Worm (Caenorhabditis elegans): ENCODE data around the gene oops-1.

oops-1 gene

DNA sequence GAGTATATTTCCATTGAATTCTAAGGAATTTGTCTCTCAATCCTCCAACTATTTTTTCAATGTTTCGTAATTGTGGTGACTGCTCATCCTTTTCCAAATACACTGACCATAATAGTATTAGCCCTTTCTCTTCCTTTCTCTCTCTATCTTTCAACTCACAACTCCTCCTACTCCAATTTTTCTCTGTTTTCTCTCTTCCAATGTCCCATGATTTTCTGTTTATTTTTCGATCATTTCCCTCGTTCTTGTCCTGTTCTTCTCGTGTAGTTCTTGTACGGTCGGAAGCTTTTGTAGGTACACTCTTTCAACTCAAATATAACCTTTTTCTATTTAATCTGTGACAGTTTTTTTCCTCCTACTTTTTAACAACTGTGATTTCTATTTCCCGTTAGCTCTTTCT lies 8.1 kb upstream of the oops-1 start (continued):
- TF ChIP-seq unc-30 (tag; optimal IDR thresholded peaks at IDR 0.05) (no peak), ztf-11 (tag; optimal IDR thresholded peaks at IDR 0.05) (no peak), C16A3.4 (tag; optimal IDR thresholded peaks at IDR 0.05) (no peak), tbx-2 (tag; optimal IDR thresholded peaks at IDR 0.05) (peak; percentile 57), ceh-82 (tag; optimal IDR thresholded peaks at IDR 0.05) (no peak), pag-3 (tag; optimal IDR thresholded peaks at IDR 0.05; ENCODE audit: borderline replicate concordance, insufficient read depth) (no peak)

DNA sequence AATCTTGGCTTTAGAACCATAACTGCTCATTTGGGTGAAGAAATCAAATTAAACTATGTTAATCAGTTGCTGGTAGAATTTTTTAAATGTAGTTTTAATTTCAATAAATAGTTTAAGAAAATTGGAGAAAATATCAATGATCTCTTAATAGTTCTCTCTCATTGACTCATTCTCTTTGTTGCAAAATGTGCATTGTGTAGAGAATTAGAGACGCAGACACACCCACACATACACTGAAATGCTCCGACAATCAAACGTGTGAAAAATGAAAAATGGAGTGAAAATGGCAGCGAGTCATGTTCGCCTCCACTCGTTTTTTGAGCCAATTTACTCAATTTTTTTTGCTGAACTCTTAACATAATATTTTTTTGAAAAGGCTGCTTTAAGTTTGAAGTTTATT lies 7.0 kb upstream of the oops-1 start:
- no peak for TF ChIP-seq efl-1 (optimal IDR thresholded peaks at IDR 0.05)
- peak in 1 of 2 experiments; percentile 41 for TF ChIP-seq efl-1 (GFP tag; optimal IDR thresholded peaks at IDR 0.05 in 1 of 2)
- TF ChIP-seq lin-14 (GFP tag; optimal IDR thresholded peaks at IDR 0.05) = peak; percentile 14
- no peak for TF ChIP-seq nhr-71 (tag; optimal IDR thresholded peaks at IDR 0.05)
- TF ChIP-seq dsc-1 (tag; optimal IDR thresholded peaks at IDR 0.05) = no peak
- peak; percentile 33 for TF ChIP-seq nhr-85 (tag)

DNA sequence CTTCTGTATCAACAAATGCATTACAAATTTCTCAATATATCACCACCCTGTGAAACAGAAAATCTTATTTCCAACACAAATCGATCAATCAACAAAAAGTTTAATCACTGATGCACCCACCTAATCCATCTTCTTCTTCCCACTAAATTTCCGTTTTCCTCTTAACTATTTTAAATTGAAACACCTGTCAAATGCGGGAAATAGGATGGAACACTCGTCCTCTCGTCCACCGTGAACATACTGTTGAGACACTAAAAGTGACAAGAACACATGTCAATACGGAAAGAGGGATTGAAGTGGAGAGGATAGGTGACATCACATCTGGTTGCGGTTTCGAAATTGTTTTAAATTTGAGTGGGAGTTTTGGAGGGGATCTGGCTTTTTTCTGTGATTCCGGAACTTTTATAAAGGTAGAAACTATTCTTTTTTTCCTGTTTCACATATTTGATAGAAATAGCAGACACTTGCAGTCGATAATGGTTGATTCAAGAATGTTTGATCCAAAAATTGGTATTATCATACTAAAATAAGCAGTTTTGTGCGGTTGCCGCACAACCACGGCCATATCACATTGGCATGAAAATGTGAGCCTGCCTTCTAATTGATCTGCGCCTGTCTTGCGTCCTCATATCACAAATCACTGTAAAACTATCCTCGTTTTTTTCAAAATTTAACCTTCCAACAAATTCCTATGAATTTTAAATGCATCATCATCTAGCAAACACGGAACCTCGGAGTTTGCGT lies 6.3 kb upstream of the oops-1 start:
- TF ChIP-seq dsc-1 (tag; optimal IDR thresholded peaks at IDR 0.05) (peak; percentile 48), lir-3 (tag; optimal IDR thresholded peaks at IDR 0.05; ENCODE audit: poor library complexity) (no peak), mep-1 (tag; optimal IDR thresholded peaks at IDR 0.05) (peak; percentile 2), blmp-1 (tag; optimal IDR thresholded peaks at IDR 0.05) (peak; percentile 2), nhr-71 (tag; optimal IDR thresholded peaks at IDR 0.05) (no peak), lin-14 (GFP tag; optimal IDR thresholded peaks at IDR 0.05) (peak; percentile 33), unc-98 (GFP tag; IDR thresholded peaks at IDR 0.05) (no peak), nhr-85 (tag) (no peak), xbp-1 (tag; optimal IDR thresholded peaks at IDR 0.05) (no peak), sox-4 (tag; optimal IDR thresholded peaks at IDR 0.05) (no peak), lin-35 (GFP tag; optimal IDR thresholded peaks at IDR 0.05) (no peak), lin-13 (GFP tag; optimal IDR thresholded peaks at IDR 0.05) (no peak), elt-2 (tag; optimal IDR thresholded peaks at IDR 0.05) (no peak), fkh-8 (tag; optimal IDR thresholded peaks at IDR 0.05) (no peak), sup-37 (GFP tag; optimal IDR thresholded peaks at IDR 0.05) (no peak), nhr-11 (tag; optimal IDR thresholded peaks at IDR 0.05) (no peak), nhr-77 (tag; optimal IDR thresholded peaks at IDR 0.05) (no peak)

DNA sequence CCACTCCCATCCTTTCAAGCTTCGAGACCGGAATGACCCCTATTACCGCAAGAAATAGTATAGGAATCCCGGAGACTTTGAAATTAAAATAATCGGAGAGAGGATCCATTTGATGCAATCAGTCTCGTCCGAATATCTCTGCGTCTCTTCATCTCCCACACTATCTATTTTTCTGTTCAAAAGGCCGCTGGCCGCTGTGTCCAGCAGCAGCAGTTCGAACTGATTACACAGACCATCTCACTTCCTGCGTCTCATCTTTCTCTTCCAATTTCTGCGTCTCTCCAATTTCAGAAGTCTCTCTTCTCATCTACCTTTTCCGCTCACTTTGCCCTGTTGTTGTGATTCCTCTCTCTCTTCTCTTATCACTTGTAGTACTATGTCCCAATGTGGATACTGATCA lies 3.5 kb upstream of the oops-1 start:
- TF ChIP-seq pag-3 (tag; optimal IDR thresholded peaks at IDR 0.05; ENCODE audit: borderline replicate concordance, insufficient read depth) (peak; percentile 9), aly-2 (tag; optimal IDR thresholded peaks at IDR 0.05) (no peak), egl-13 (tag; optimal IDR thresholded peaks at IDR 0.05) (no peak), nhr-90 (tag; optimal IDR thresholded peaks at IDR 0.05; ENCODE audit: poor library complexity) (peak; percentile 70), nhr-71 (tag; optimal IDR thresholded peaks at IDR 0.05) (peak; percentile 84), skn-1 (tag; optimal IDR thresholded peaks at IDR 0.05) (no peak), sup-37 (GFP tag; optimal IDR thresholded peaks at IDR 0.05) (peak; percentile 24), tlp-1 (tag; optimal IDR thresholded peaks at IDR 0.05) (no peak), rnt-1 (tag; optimal IDR thresholded peaks at IDR 0.05) (peak; percentile 76), snpc-4 (tag; optimal IDR thresholded peaks at IDR 0.05) (no peak), nhr-47 (tag; optimal IDR thresholded peaks at IDR 0.05) (peak; percentile 68), pqm-1 (tag; optimal IDR thresholded peaks at IDR 0.05) (no peak), ceh-82 (tag; optimal IDR thresholded peaks at IDR 0.05) (peak in 2 of 3 experiments; percentile 23 to 28), lir-3 (tag; optimal IDR thresholded peaks at IDR 0.05; ENCODE audit: poor library complexity) (no peak), nhr-19 (GFP tag; conservative IDR thresholded peaks at IDR 0.05) (peak; percentile 56), nhr-85 (tag) (peak; percentile 93), pax-3 (tag; optimal IDR thresholded peaks at IDR 0.05) (no peak), hlh-4 (tag; optimal IDR thresholded peaks at IDR 0.05) (no peak), tbx-2 (tag; optimal IDR thresholded peaks at IDR 0.05) (peak; percentile 44), zag-1 (tag; optimal IDR thresholded peaks at IDR 0.05) (no peak), elt-2 (tag; optimal IDR thresholded peaks at IDR 0.05) (peak; percentile 67), elt-3 (tag; optimal IDR thresholded peaks at IDR 0.05) (peak in 3 of 6 experiments; percentile 32 to 71 (median 55)), efl-1 (optimal IDR thresholded peaks at IDR 0.05) (peak; percentile 59 to 60), efl-1 (GFP tag; optimal IDR thresholded peaks at IDR 0.05 in 1 of 2) (peak; percentile 5 to 49), mdl-1 (tag; optimal IDR thresholded peaks at IDR 0.05) (peak in 1 of 2 experiments; percentile 22), nhr-12 (tag; optimal IDR thresholded peaks at IDR 0.05) (no peak), snu-23 (GFP tag; optimal IDR thresholded peaks at IDR 0.05) (peak; percentile 81), lsy-2 (tag; optimal IDR thresholded peaks at IDR 0.05) (peak; percentile 48 to 61), dpl-1 (GFP tag; optimal IDR thresholded peaks at IDR 0.05) (peak in 2 of 3 experiments; percentile 13 to 27), nhr-76 (tag; optimal IDR thresholded peaks at IDR 0.05) (no peak)

Data from whole organism, L1 larva.